Worm (Caenorhabditis elegans) whole organism, L3 larva: ENCODE data around the gene math-10.
"Not testable (repeated sequence)": the region's sequence is repeated elsewhere in the genome, so short reads cannot be mapped to it uniquely, and the experiment has no call there.

Source experiments
- aly-2 ChIP-seq: fragments of 150-350 bp; optimal IDR thresholded peaks from 2 replicates; lab custom pipeline; 2014; ENCODE audit warnings: missing biosample characterization, missing genetic modification characterization
- ceh-28 ChIP-seq: fragments of 150-350 bp; optimal IDR thresholded peaks from 2 replicates; lab custom pipeline; 2014; ENCODE audit warnings: missing biosample characterization, missing genetic modification reagents, missing genetic modification characterization
- ceh-9 ChIP-seq: sonication (generic microtip); optimal IDR thresholded peaks from 2 replicates; lab custom pipeline; 2018; ENCODE audit warnings: missing biosample characterization, missing genetic modification characterization
- egl-27 ChIP-seq: sonication (generic microtip); optimal IDR thresholded peaks from 4 replicates; lab custom pipeline; 2017; ENCODE audit warnings: missing biosample characterization, missing genetic modification reagents, missing genetic modification characterization
- egl-5 ChIP-seq: fragments of 150-350 bp; optimal IDR thresholded peaks from 2 replicates; lab custom pipeline; 2017; ENCODE audit warnings: missing biosample characterization, missing genetic modification reagents, missing genetic modification characterization, inconsistent platforms
- elt-1 ChIP-seq: fragments of 150-350 bp; optimal IDR thresholded peaks from 2 replicates; lab custom pipeline; 2014; ENCODE audit warnings: missing biosample characterization, missing genetic modification characterization
- elt-2 ChIP-seq: sonication (generic microtip); optimal IDR thresholded peaks from 2 replicates; lab custom pipeline; 2016; ENCODE audit warnings: missing genetic modification reagents, mild to moderate bottlenecking, missing genetic modification characterization, missing compliant biosample characterization
- eor-1 ChIP-seq, 2 experiments: fragments of 150-350 bp; optimal IDR thresholded peaks; 2 replicates each; lab custom pipeline; 2014 to 2018; ENCODE audit warnings: missing biosample characterization in 2 of 2, missing genetic modification characterization in 2 of 2
- fkh-10 ChIP-seq: sonication (generic microtip); optimal IDR thresholded peaks from 2 replicates; lab custom pipeline; 2017; ENCODE audit warnings: missing biosample characterization, missing genetic modification reagents, missing genetic modification characterization
- fkh-2 ChIP-seq: fragments of 150-350 bp; optimal IDR thresholded peaks from 2 replicates; lab custom pipeline; 2014; ENCODE audit warnings: missing biosample characterization, missing genetic modification reagents, missing genetic modification characterization
- fos-1 ChIP-seq: fragments of 150-350 bp; optimal IDR thresholded peaks from 2 replicates; lab custom pipeline; 2014; ENCODE audit warnings: missing biosample characterization, missing genetic modification characterization
- lin-15B ChIP-seq: fragments of 150-350 bp; optimal IDR thresholded peaks from 2 replicates; lab custom pipeline; 2014; ENCODE audit warnings: missing biosample characterization, missing genetic modification characterization
- lin-39 ChIP-seq: fragments of 150-350 bp; optimal IDR thresholded peaks from 2 replicates; lab custom pipeline; 2018; ENCODE audit warnings: missing biosample characterization, missing genetic modification reagents, missing genetic modification characterization
- lsy-12 ChIP-seq: sonication (generic microtip); optimal IDR thresholded peaks from 2 replicates; lab custom pipeline; 2016; ENCODE audit warnings: mild to moderate bottlenecking, missing genetic modification characterization, missing compliant biosample characterization
- mdl-1 ChIP-seq: fragments of 150-350 bp; optimal IDR thresholded peaks from 2 replicates; lab custom pipeline; 2014; ENCODE audit warnings: missing biosample characterization, missing genetic modification characterization
- mml-1 ChIP-seq: fragments of 150-350 bp; sonication (generic microtip); optimal IDR thresholded peaks from 3 replicates; lab custom pipeline; 2014; ENCODE audit warnings: missing biosample characterization, missing genetic modification characterization
- nhr-11 ChIP-seq: fragments of 150-350 bp; optimal IDR thresholded peaks from 2 replicates; lab custom pipeline; 2014; ENCODE audit warnings: missing biosample characterization, missing genetic modification characterization
- nhr-12 ChIP-seq: fragments of 150-350 bp; optimal IDR thresholded peaks from 2 replicates; lab custom pipeline; 2014; ENCODE audit warnings: missing biosample characterization, missing genetic modification characterization
- nhr-23 ChIP-seq: fragments of 150-350 bp; optimal IDR thresholded peaks from 2 replicates; lab custom pipeline; 2014; ENCODE audit warnings: missing biosample characterization, missing genetic modification reagents, missing genetic modification characterization
- nhr-237 ChIP-seq: fragments of 150-350 bp; optimal IDR thresholded peaks from 2 replicates; lab custom pipeline; 2014; ENCODE audit warnings: missing biosample characterization, missing genetic modification characterization
- nhr-25 ChIP-seq: sonication (generic microtip); optimal IDR thresholded peaks from 2 replicates; lab custom pipeline; 2017; ENCODE audit warnings: missing biosample characterization, missing genetic modification characterization
- nhr-28 ChIP-seq: fragments of 150-350 bp; optimal IDR thresholded peaks from 2 replicates; lab custom pipeline; 2014; ENCODE audit warnings: missing biosample characterization, missing genetic modification characterization
- nhr-67 ChIP-seq: fragments of 150-350 bp; optimal IDR thresholded peaks from 2 replicates; lab custom pipeline; 2014; ENCODE audit warnings: missing biosample characterization, missing genetic modification characterization
- nhr-76 ChIP-seq: fragments of 150-350 bp; sonication (generic microtip); optimal IDR thresholded peaks from 5 replicates; lab custom pipeline; 2014; ENCODE audit warnings: missing biosample characterization, missing genetic modification characterization
- sea-2 ChIP-seq: fragments of 150-350 bp; sonication (generic microtip); optimal IDR thresholded peaks from 4 replicates; lab custom pipeline; 2014; ENCODE audit warnings: missing biosample characterization, missing genetic modification reagents, missing genetic modification characterization
- skn-1 ChIP-seq: fragments of 150-350 bp; optimal IDR thresholded peaks from 2 replicates; lab custom pipeline; 2014; ENCODE audit warnings: missing biosample characterization, missing genetic modification characterization
- snpc-4 ChIP-seq: fragments of 150-350 bp; optimal IDR thresholded peaks from 2 replicates; lab custom pipeline; 2014; ENCODE audit warnings: missing biosample characterization, missing genetic modification characterization
- tbx-2 ChIP-seq: sonication (generic microtip); optimal IDR thresholded peaks from 2 replicates; lab custom pipeline; 2016; ENCODE audit warnings: mild to moderate bottlenecking, missing genetic modification characterization, missing compliant biosample characterization
- unc-62 ChIP-seq: fragments of 150-350 bp; sonication (generic microtip); optimal IDR thresholded peaks from 4 replicates; lab custom pipeline; 2014; ENCODE audit warnings: missing biosample characterization, missing genetic modification reagents, missing genetic modification characterization
- ztf-11 ChIP-seq: fragments of 150-350 bp; optimal IDR thresholded peaks from 2 replicates; lab custom pipeline; 2014; ENCODE audit warnings: missing biosample characterization, missing genetic modification characterization
- ztf-4 ChIP-seq: fragments of 150-350 bp; optimal IDR thresholded peaks from 2 replicates; lab custom pipeline; 2014; ENCODE audit warnings: missing biosample characterization, missing genetic modification characterization

The math-10 gene

DNA sequence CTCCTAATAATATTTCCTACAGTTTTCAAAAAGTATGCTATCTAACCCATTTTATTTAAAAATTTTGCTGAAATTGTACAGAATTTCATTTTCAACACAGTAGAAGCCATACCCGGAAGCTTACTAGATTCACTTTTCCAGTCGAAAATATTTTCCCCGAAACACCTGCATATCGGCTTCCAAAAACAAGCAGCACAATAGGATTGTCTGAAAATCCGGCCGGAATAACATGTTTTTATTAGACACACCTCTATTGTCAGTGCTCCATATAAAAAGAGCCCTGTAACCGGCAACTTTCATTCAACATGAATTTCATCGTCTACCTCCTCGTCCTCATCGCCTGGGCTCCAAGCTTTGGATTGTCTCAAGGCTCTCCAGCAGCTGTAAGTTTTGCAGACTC lies 18.8 kb upstream of the math-10 start, which contains the start of gene C52E2.2:
C52E2.2 (plus strand) TSS at position 301 of the 400 bp plus-strand sequence.
- no peak for TF ChIP-seq ztf-4 (tag; lab: Kevin White, UChicago)
- no peak for TF ChIP-seq fkh-10 (GFP tag; lab: Kevin White, UChicago)
- no peak for TF ChIP-seq nhr-11 (tag; lab: Kevin White, UChicago)
- no peak for TF ChIP-seq fkh-2 (tag; lab: Kevin White, UChicago)
- no peak for TF ChIP-seq ceh-9 (tag; lab: Kevin White, UChicago)
- no peak for TF ChIP-seq egl-5 (tag; lab: Kevin White, UChicago)
- TF ChIP-seq unc-62, result no peak
- TF ChIP-seq sea-2 (GFP tag; lab: Kevin White, UChicago), result no peak
- TF ChIP-seq egl-27, result no peak
- TF ChIP-seq nhr-237 (tag; lab: Kevin White, UChicago), result no peak
- no peak for TF ChIP-seq aly-2 (tag; lab: Kevin White, UChicago)
- TF ChIP-seq fos-1 (tag; lab: Kevin White, UChicago), result no peak
- TF ChIP-seq skn-1 (tag; lab: Kevin White, UChicago), result no peak
- TF ChIP-seq nhr-28 (tag; lab: Kevin White, UChicago), result no peak
- TF ChIP-seq lsy-12 (tag; lab: Kevin White, UChicago), result no peak
- TF ChIP-seq nhr-25 (tag; lab: Kevin White, UChicago), result no peak
- no peak for TF ChIP-seq tbx-2 (tag; lab: Kevin White, UChicago)
- no peak for TF ChIP-seq elt-2 (tag; lab: Kevin White, UChicago)
- no peak for TF ChIP-seq elt-1
- TF ChIP-seq nhr-67, result no peak

DNA sequence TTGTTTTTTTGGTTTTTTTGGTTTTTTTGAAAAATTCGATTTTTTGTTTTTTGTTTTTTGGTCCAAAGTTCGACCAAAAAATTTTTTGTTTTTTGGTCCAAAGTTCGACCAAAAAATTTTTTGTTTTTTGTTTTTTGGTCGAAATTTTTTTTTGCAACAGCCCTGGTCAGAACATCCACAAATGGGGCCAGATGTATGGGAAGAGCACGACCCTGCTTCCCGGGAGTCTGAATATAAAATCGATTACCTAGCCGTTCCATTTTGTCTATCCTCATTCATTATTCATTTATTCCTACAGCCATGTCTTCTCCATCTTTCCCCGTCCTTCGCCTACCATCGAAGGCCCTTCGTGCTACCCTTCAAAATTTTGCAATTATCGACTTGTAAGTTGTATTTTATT lies 17.2 kb upstream of the math-10 start, which contains the start of gene fbxb-95:
fbxb-95 (plus strand) TSS at position 301 of the 400 bp plus-strand sequence.
- TF ChIP-seq fkh-2, aly-2, nhr-28 (tag; lab: Kevin White, UChicago): not testable (repeated sequence)
- TF ChIP-seq, all 47 proteins: peak for 0; not testable (repeated sequence) for 47

DNA sequence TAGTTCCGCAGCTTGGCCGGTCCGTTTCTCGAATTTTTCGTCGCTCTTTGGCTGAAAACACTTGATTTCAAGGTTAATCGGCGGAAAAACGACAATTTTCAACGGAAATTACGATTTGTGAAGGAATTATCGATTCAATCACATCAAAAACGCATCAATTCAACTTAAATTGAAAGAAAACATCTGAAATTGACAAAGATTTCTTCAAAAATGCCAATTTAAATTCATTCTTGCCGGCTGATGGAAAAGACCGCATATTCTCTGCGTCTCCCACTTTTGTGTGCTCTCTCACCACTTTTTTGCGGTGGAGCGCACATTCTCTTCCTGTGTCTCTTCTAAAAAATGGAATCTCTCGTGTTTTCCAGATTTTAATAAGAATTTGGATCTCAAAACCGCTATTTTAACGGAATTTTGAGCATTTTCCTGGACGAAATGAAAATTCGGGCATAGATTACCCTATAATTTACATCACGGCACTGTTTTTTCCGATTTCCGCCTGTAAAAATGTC lies 10.0 kb upstream of the math-10 start, which contains the start of gene C16C4.18:
C16C4.18 (minus strand) TSS at position 51 of the 509 bp plus-strand sequence.
- TF ChIP-seq lin-39; nhr-23 (tag; lab: Kevin White, UChicago); lsy-12 (tag; lab: Kevin White, UChicago): not testable (repeated sequence)

DNA sequence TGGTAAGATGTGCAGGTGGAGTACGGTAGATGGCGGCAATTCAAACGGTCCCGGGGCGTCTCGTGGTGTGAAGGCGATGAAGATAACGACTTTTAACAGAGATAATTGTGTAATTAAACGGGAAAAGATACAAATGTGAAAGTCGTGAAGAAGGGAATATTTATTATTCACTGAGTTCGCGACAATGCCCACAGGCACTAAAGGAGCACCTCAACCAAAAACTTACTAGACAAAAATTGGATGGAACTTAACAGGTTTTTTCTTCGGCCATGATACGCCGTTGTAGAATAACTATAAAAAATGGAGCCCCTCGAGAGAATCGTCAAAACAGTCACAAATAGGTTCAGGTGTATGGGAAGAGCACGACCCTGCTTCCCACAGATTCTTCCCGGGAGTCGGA lies 9.0 kb upstream of the math-10 start, which contains the start of gene fbxb-98:
fbxb-98 (plus strand) TSS at position 301 of the 400 bp plus-strand sequence.
- not testable (repeated sequence) for TF ChIP-seq nhr-28 (tag; lab: Kevin White, UChicago); mml-1; egl-27

DNA sequence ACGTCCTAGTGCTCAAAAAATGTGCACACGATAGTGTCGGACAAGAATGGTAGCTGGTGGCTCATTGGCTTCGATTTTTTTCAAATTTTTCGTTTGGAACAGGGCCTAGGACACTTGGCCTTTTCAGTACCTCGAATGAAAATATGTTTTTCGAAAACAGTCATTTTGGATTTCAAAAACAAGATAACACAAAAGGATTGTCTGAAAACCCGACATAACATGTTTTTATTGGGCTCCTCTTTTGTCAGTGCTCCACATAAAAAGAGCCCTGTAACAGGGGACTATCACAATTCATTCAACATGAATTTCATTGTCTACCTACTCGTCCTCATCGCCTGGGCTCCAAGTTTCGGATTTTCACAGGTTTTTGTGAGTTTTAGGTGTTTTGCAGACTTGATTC lies 7.1 kb upstream of the math-10 start, which contains the start of gene C16C4.17:
C16C4.17 (plus strand) TSS at position 301 of the 400 bp plus-strand sequence.
- TF ChIP-seq skn-1 (tag; lab: Kevin White, UChicago), result no peak
- no peak for TF ChIP-seq lin-15B
- no peak for TF ChIP-seq mdl-1 (tag; lab: Kevin White, UChicago)
- TF ChIP-seq mml-1, result no peak
- no peak for TF ChIP-seq lsy-12 (tag; lab: Kevin White, UChicago)
- no peak for TF ChIP-seq ztf-11 (tag; lab: Kevin White, UChicago)
- TF ChIP-seq fkh-10 (GFP tag; lab: Kevin White, UChicago), result no peak
- no peak for TF ChIP-seq nhr-76 (tag; lab: Kevin White, UChicago)
- no peak for TF ChIP-seq ceh-28 (tag; lab: Kevin White, UChicago)
- TF ChIP-seq nhr-12 (tag; lab: Kevin White, UChicago), result no peak
- TF ChIP-seq egl-27, result no peak
- TF ChIP-seq eor-1 (tag; optimal IDR thresholded peaks at IDR 0.05; lab: Kevin White, UChicago), result no peak
- TF ChIP-seq nhr-28 (tag; lab: Kevin White, UChicago), result no peak
- TF ChIP-seq snpc-4 (tag; lab: Kevin White, UChicago), result no peak
